Fruit fly (Drosophila melanogaster) whole organism, embryonic: ENCODE results near the gene Nazo.

Experiments used
- CG10654 ChIP-seq: fragments of 200-800 bp; sonication (Bioruptor generic); optimal IDR thresholded peaks from 2 replicates; lab custom pipeline; 2016; ENCODE audit warnings: missing biosample characterization, missing genetic modification characterization
- CG12219 ChIP-seq: fragments of 200-800 bp; sonication (Bioruptor generic); optimal IDR thresholded peaks from 3 replicates; lab custom pipeline; 2018; ENCODE audit warnings: missing biosample characterization, mild to moderate bottlenecking, missing genetic modification characterization
- CG14441 ChIP-seq: fragments of 200-800 bp; sonication (Bioruptor generic); IDR thresholded peaks from 2 replicates; pipeline ENCODE4 v1.3.6; 2022; ENCODE audit warnings: missing biosample characterization, missing genetic modification characterization
- CG16815 ChIP-seq: fragments of 200-800 bp; sonication (Bioruptor generic); optimal IDR thresholded peaks from 3 replicates; lab custom pipeline; 2017; ENCODE audit warnings: missing biosample characterization, mild to moderate bottlenecking, missing genetic modification characterization
- CG17361 ChIP-seq: fragments of 200-800 bp; sonication (Bioruptor generic); IDR thresholded peaks from 3 replicates; pipeline ENCODE4 v1.3.6; 2022; ENCODE audit warnings: missing biosample characterization, missing genetic modification characterization
- CG2120 ChIP-seq: fragments of 200-800 bp; sonication (Bioruptor generic); optimal IDR thresholded peaks from 3 replicates; lab custom pipeline; 2016; ENCODE audit warnings: missing biosample characterization, missing genetic modification characterization
- CG30403 ChIP-seq: fragments of 200-800 bp; sonication (Bioruptor generic); optimal IDR thresholded peaks from 3 replicates; lab custom pipeline; 2016; ENCODE audit warnings: missing biosample characterization, missing genetic modification characterization
- CG3065 ChIP-seq: fragments of 200-800 bp; sonication (Bioruptor generic); optimal IDR thresholded peaks from 2 replicates; lab custom pipeline; 2016; ENCODE audit warnings: missing biosample characterization, missing genetic modification characterization
- CG4424 ChIP-seq: fragments of 200-800 bp; sonication (Bioruptor generic); optimal IDR thresholded peaks from 3 replicates; lab custom pipeline; 2016; ENCODE audit warnings: missing biosample characterization, missing genetic modification characterization
- CG4707 ChIP-seq: fragments of 200-800 bp; sonication (Bioruptor generic); optimal IDR thresholded peaks from 2 replicates; lab custom pipeline; 2018; ENCODE audit warnings: missing biosample characterization, mild to moderate bottlenecking, missing genetic modification characterization, moderate library complexity
- CG6683 ChIP-seq: fragments of 200-800 bp; sonication (Bioruptor generic); optimal IDR thresholded peaks from 2 replicates; lab custom pipeline; 2017; ENCODE audit warnings: missing biosample characterization, mild to moderate bottlenecking, missing genetic modification characterization, missing genetic modification reagents
- CG6689 ChIP-seq: fragments of 200-800 bp; sonication (Bioruptor generic); IDR thresholded peaks from 2 replicates; pipeline ENCODE4 v1.3.6; 2022; ENCODE audit warnings: missing biosample characterization, missing genetic modification characterization
- CG7786 ChIP-seq: fragments of 200-800 bp; sonication (Bioruptor generic); optimal IDR thresholded peaks from 2 replicates; lab custom pipeline; 2016; ENCODE audit warnings: missing biosample characterization, missing genetic modification characterization
- CG8089 ChIP-seq: fragments of 200-800 bp; sonication (Bioruptor generic); optimal IDR thresholded peaks from 3 replicates; lab custom pipeline; 2016; ENCODE audit warnings: missing biosample characterization, missing genetic modification characterization
- CG8924 ChIP-seq: fragments of 200-800 bp; optimal IDR thresholded peaks from 3 replicates; lab custom pipeline; 2019; ENCODE audit warnings: missing biosample characterization, mild to moderate bottlenecking, missing genetic modification characterization, moderate library complexity
- CG9876 ChIP-seq: fragments of 200-800 bp; sonication (Bioruptor generic); optimal IDR thresholded peaks from 2 replicates; lab custom pipeline; 2016; ENCODE audit warnings: missing biosample characterization, missing genetic modification characterization
- CTCF ChIP-seq: fragments of 200-800 bp; sonication (Bioruptor generic); optimal IDR thresholded peaks from 2 replicates; lab custom pipeline; 2017; ENCODE audit warnings: missing biosample characterization, mild to moderate bottlenecking, missing genetic modification characterization, moderate library complexity
- Dek ChIP-seq: fragments of 200-800 bp; sonication (Bioruptor generic); optimal IDR thresholded peaks from 3 replicates; lab custom pipeline; 2019; ENCODE audit warnings: missing biosample characterization, mild to moderate bottlenecking, missing genetic modification characterization, moderate library complexity
- Gug ChIP-seq: fragments of 200-800 bp; sonication (Bioruptor generic); IDR thresholded peaks from 4 replicates; pipeline ENCODE4 v1.3.6; 2022; ENCODE audit warnings: missing biosample characterization, missing genetic modification characterization
- H2.0 ChIP-seq: fragments of 200-800 bp; sonication (Bioruptor generic); IDR thresholded peaks from 2 replicates; pipeline ENCODE4 v1.3.6; 2022; ENCODE audit warnings: missing biosample characterization, missing genetic modification characterization
- Hmx ChIP-seq: fragments of 200-800 bp; sonication (Bioruptor generic); optimal IDR thresholded peaks from 2 replicates; lab custom pipeline; 2016; ENCODE audit warnings: missing biosample characterization, missing genetic modification characterization
- Jarid2 ChIP-seq: fragments of 200-800 bp; sonication (Bioruptor generic); optimal IDR thresholded peaks from 3 replicates; lab custom pipeline; 2017; ENCODE audit warnings: mild to moderate bottlenecking, missing biosample characterization, missing genetic modification reagents, missing genetic modification characterization
- Lhr ChIP-seq: fragments of 200-800 bp; sonication (Bioruptor generic); optimal IDR thresholded peaks from 3 replicates; lab custom pipeline; 2017; ENCODE audit warnings: mild to moderate bottlenecking, missing biosample characterization, missing genetic modification reagents, missing genetic modification characterization
- MBD-R2 ChIP-seq: fragments of 200-800 bp; sonication (Bioruptor generic); IDR thresholded peaks from 2 replicates; pipeline ENCODE4 v1.3.6; 2022; ENCODE audit warnings: missing biosample characterization, missing genetic modification characterization
- Myb ChIP-seq: fragments of 200-800 bp; sonication (Bioruptor generic); optimal IDR thresholded peaks from 2 replicates; lab custom pipeline; 2016; ENCODE audit warnings: missing biosample characterization, missing genetic modification characterization
- NfI ChIP-seq: fragments of 200-800 bp; sonication (Bioruptor generic); optimal IDR thresholded peaks from 3 replicates; lab custom pipeline; 2018; ENCODE audit warnings: missing biosample characterization, mild to moderate bottlenecking, missing genetic modification characterization, moderate library complexity
- Six4 ChIP-seq: fragments of 200-800 bp; sonication (Bioruptor generic); optimal IDR thresholded peaks from 2 replicates; lab custom pipeline; 2016; ENCODE audit warnings: missing biosample characterization, missing genetic modification characterization
- Tbp ChIP-seq: fragments of >200 bp; optimal IDR thresholded peaks from 2 replicates; lab custom pipeline; 2018; ENCODE audit warnings: missing biosample characterization, missing genetic modification characterization
- bigmax ChIP-seq: fragments of 200-800 bp; sonication (Bioruptor generic); optimal IDR thresholded peaks from 2 replicates; lab custom pipeline; 2018; ENCODE audit warnings: missing biosample characterization, mild to moderate bottlenecking, missing genetic modification characterization
- cad ChIP-seq: fragments of >200 bp; optimal IDR thresholded peaks from 2 replicates; lab custom pipeline; 2017; ENCODE audit warnings: missing biosample characterization, missing genetic modification characterization
- caup ChIP-seq: fragments of 200-800 bp; sonication (Bioruptor generic); optimal IDR thresholded peaks from 3 replicates; lab custom pipeline; 2017; ENCODE audit warnings: missing biosample characterization, mild to moderate bottlenecking, missing genetic modification characterization, moderate library complexity; ENCODE audit not compliant: severe bottlenecking
- chinmo ChIP-seq: fragments of 200-800 bp; sonication (Bioruptor generic); IDR thresholded peaks from 4 replicates; pipeline ENCODE4 v1.3.6; 2022; ENCODE audit warnings: missing biosample characterization, missing genetic modification characterization; ENCODE audit not compliant: partially characterized antibody
- chm ChIP-seq: fragments of 200-800 bp; sonication (Bioruptor generic); IDR thresholded peaks from 2 replicates; pipeline ENCODE4 v1.3.6; 2022; ENCODE audit warnings: missing biosample characterization, missing genetic modification characterization
- chn ChIP-seq: fragments of 200-800 bp; sonication (Bioruptor generic); optimal IDR thresholded peaks from 2 replicates; lab custom pipeline; 2016; ENCODE audit warnings: missing biosample characterization, missing genetic modification characterization
- ci ChIP-seq: fragments of 200-800 bp; sonication (Bioruptor generic); IDR thresholded peaks from 3 replicates; pipeline ENCODE4 v1.3.6; 2022; ENCODE audit warnings: missing biosample characterization, missing genetic modification characterization
- disco-r ChIP-seq: fragments of 200-800 bp; sonication (Bioruptor generic); optimal IDR thresholded peaks from 2 replicates; lab custom pipeline; 2016; ENCODE audit warnings: missing biosample characterization, missing genetic modification characterization
- dmrt11E ChIP-seq: fragments of 200-800 bp; sonication (Bioruptor generic); optimal IDR thresholded peaks from 3 replicates; lab custom pipeline; 2018; ENCODE audit warnings: missing biosample characterization, mild to moderate bottlenecking, missing genetic modification characterization, moderate library complexity
- esg ChIP-seq: fragments of 200-800 bp; sonication (Bioruptor generic); conservative IDR thresholded peaks from 2 replicates; pipeline ENCODE4 v1.3.6; 2022; ENCODE audit warnings: missing biosample characterization, missing genetic modification characterization
- ewg ChIP-seq: fragments of 200-800 bp; sonication (Bioruptor generic); optimal IDR thresholded peaks from 3 replicates; lab custom pipeline; 2017; ENCODE audit warnings: mild to moderate bottlenecking, missing biosample characterization, missing genetic modification reagents, missing genetic modification characterization
- fd102C ChIP-seq: fragments of 200-800 bp; sonication (Bioruptor generic); optimal IDR thresholded peaks from 2 replicates; lab custom pipeline; 2018; ENCODE audit warnings: missing biosample characterization, mild to moderate bottlenecking, missing genetic modification characterization, moderate library complexity
- fd64A ChIP-seq: fragments of 200-800 bp; sonication (Bioruptor generic); optimal IDR thresholded peaks from 3 replicates; lab custom pipeline; 2018; ENCODE audit warnings: missing biosample characterization, mild to moderate bottlenecking, missing genetic modification characterization
- gcm ChIP-seq: fragments of 200-800 bp; sonication (Bioruptor generic); optimal IDR thresholded peaks from 2 replicates; lab custom pipeline; 2019; ENCODE audit warnings: missing biosample characterization, mild to moderate bottlenecking, missing genetic modification characterization, moderate library complexity
- gfzf ChIP-seq: fragments of 200-800 bp; sonication (Bioruptor generic); optimal IDR thresholded peaks from 2 replicates; lab custom pipeline; 2016; ENCODE audit warnings: missing biosample characterization, mild to moderate bottlenecking, missing genetic modification characterization, moderate library complexity
- gsb ChIP-seq: fragments of 200-800 bp; sonication (Bioruptor generic); IDR thresholded peaks from 2 replicates; pipeline ENCODE4 v1.3.6; 2022; ENCODE audit warnings: missing biosample characterization, missing genetic modification characterization
- hkb ChIP-seq, 2 experiments: fragments of 200-800 bp in 1 of 2; fragments of >200 bp in 1 of 2; sonication (Bioruptor generic) in 1 of 2; IDR thresholded peaks in 1 of 2; optimal IDR thresholded peaks in 1 of 2; 2 replicates each; pipeline versions ENCODE4 v1.3.6 to Lab custom; 2017 to 2022; ENCODE audit warnings: missing biosample characterization in 1 of 2, missing genetic modification characterization in 1 of 2
- lmd ChIP-seq: fragments of 200-800 bp; sonication (Bioruptor generic); IDR thresholded peaks from 2 replicates; pipeline ENCODE4 v1.3.6; 2022; ENCODE audit warnings: missing biosample characterization, missing genetic modification characterization
- schlank ChIP-seq: fragments of 200-800 bp; sonication (Bioruptor generic); optimal IDR thresholded peaks from 2 replicates; lab custom pipeline; 2018; ENCODE audit warnings: missing biosample characterization, mild to moderate bottlenecking, missing genetic modification characterization
- sima ChIP-seq: fragments of 200-800 bp; sonication (Bioruptor generic); optimal IDR thresholded peaks from 2 replicates; lab custom pipeline; 2016; ENCODE audit warnings: missing biosample characterization, missing genetic modification characterization
- sug ChIP-seq: fragments of 200-800 bp; optimal IDR thresholded peaks from 2 replicates; lab custom pipeline; 2019; ENCODE audit warnings: missing biosample characterization, mild to moderate bottlenecking, missing genetic modification characterization, moderate library complexity
- vfl ChIP-seq: fragments of 200-800 bp; sonication (Bioruptor generic); optimal IDR thresholded peaks from 2 replicates; lab custom pipeline; 2016; ENCODE audit warnings: missing biosample characterization, missing genetic modification characterization

The Nazo gene

dm6 chr3R:8333768-8334470, 46.2 kb downstream of the Nazo start, which contains the start of gene Poxm (continued):
- peak; percentile 40 for TF ChIP-seq CG4707
- peak; percentile 86 for TF ChIP-seq gcm (GFP tag; lab: Kevin White, UChicago)
- peak; percentile 86 for TF ChIP-seq CG14441 (GFP tag; lab: Robert Waterston, UW)
- no peak for TF ChIP-seq MBD-R2
- peak; percentile 94 for TF ChIP-seq CG6689 (GFP tag; lab: Robert Waterston, UW)
- TF ChIP-seq Tbp: no peak
- peak; percentile 87 for TF ChIP-seq CG10654 (GFP tag; lab: Kevin White, UChicago)
- no peak for TF ChIP-seq CG9876 (GFP tag; lab: Kevin White, UChicago)
- no peak for TF ChIP-seq fd64A (GFP tag; lab: Kevin White, UChicago)
- TF ChIP-seq H2.0: peak; percentile 53
- TF ChIP-seq CG17361 (GFP tag; lab: Robert Waterston, UW): peak; percentile 99
- TF ChIP-seq CG12219 (GFP tag; lab: Kevin White, UChicago): peak; percentile 57
- peak; percentile 88 for TF ChIP-seq Six4 (GFP tag; lab: Kevin White, UChicago)
- peak; percentile 1 for TF ChIP-seq fd102C
- peak; percentile 30 for TF ChIP-seq Hmx (GFP tag; lab: Kevin White, UChicago)
- peak; percentile 87 for TF ChIP-seq Dek (tag; lab: Kevin White, UChicago)
- TF ChIP-seq gfzf (GFP tag; lab: Kevin White, UChicago): no peak
- TF ChIP-seq esg (GFP tag; lab: Robert Waterston, UW): peak; percentile 88
- TF ChIP-seq Jarid2: peak; percentile 56
- TF ChIP-seq chm (GFP tag; lab: Robert Waterston, UW): no peak
- peak; percentile 19 for TF ChIP-seq Myb (GFP tag; lab: Kevin White, UChicago)
- TF ChIP-seq sug (tag; lab: Kevin White, UChicago): peak; percentile 87
- TF ChIP-seq CG30403 (GFP tag; lab: Kevin White, UChicago): peak; percentile 95
- TF ChIP-seq dmrt11E (tag; lab: Kevin White, UChicago): peak; percentile 91
- peak; percentile 94 for TF ChIP-seq CG8924 (tag; lab: Kevin White, UChicago)
- peak; percentile 86 for TF ChIP-seq ewg
- no peak for TF ChIP-seq CG6683 (GFP tag; lab: Kevin White, UChicago)
- no peak for TF ChIP-seq hkb (optimal IDR thresholded peaks at IDR 0.05; lab: Kevin White, UChicago)
- TF ChIP-seq hkb (GFP tag; IDR thresholded peaks at IDR 0.05; lab: Robert Waterston, UW): peak; percentile 83
- TF ChIP-seq chn (GFP tag; lab: Kevin White, UChicago): peak; percentile 77
- TF ChIP-seq CG3065 (GFP tag; lab: Kevin White, UChicago): peak; percentile 69
- TF ChIP-seq vfl (GFP tag; lab: Kevin White, UChicago): peak; percentile 58
- peak; percentile 32 for TF ChIP-seq CG8089 (GFP tag; lab: Kevin White, UChicago)
- TF ChIP-seq cad (GFP tag; lab: Kevin White, UChicago): no peak
- TF ChIP-seq lmd (GFP tag; lab: Robert Waterston, UW): peak; percentile 94
- 0 out of 3 replicates have a peak, but pooled peaks have one; percentile 28 for TF ChIP-seq ci (GFP tag; lab: Robert Waterston, UW)
- TF ChIP-seq gsb: peak; percentile 68; the same call in 1 of the 2 replicates
- peak; percentile 91 for TF ChIP-seq CG16815 (GFP tag; lab: Kevin White, UChicago)
- no peak for TF ChIP-seq schlank
- TF ChIP-seq sima: no peak
- peak; percentile 95 for TF ChIP-seq CG4424 (GFP tag; lab: Kevin White, UChicago)
- TF ChIP-seq CTCF (GFP tag; lab: Kevin White, UChicago): peak; percentile 1
- TF ChIP-seq caup (GFP tag; lab: Kevin White, UChicago): peak; percentile 74
- no peak for TF ChIP-seq bigmax (GFP tag; lab: Kevin White, UChicago)
- TF ChIP-seq Gug (GFP tag; lab: Robert Waterston, UW): peak; percentile 94
- TF ChIP-seq NfI: peak; percentile 88
- TF ChIP-seq CG7786 (GFP tag; lab: Kevin White, UChicago): peak; percentile 26
- peak; percentile 71 for TF ChIP-seq CG2120 (GFP tag; lab: Kevin White, UChicago)
- peak; percentile 3 for TF ChIP-seq disco-r (GFP tag; lab: Kevin White, UChicago)
- no peak for TF ChIP-seq chinmo
- peak; percentile 69 for TF ChIP-seq Lhr (GFP tag; lab: Kevin White, UChicago)
